Fruit fly (Drosophila melanogaster) whole organism, adult: ENCODE measurements around the gene CG15880.

Experiments
- CG11617 ChIP-seq: fragments of 200-800 bp; sonication (Bioruptor generic); optimal IDR thresholded peaks from 2 replicates; lab custom pipeline; 2017; ENCODE audit warnings: mild to moderate bottlenecking, missing biosample characterization, missing genetic modification reagents, missing genetic modification characterization
- CG33017 ChIP-seq: fragments of 200-800 bp; sonication (Bioruptor generic); optimal IDR thresholded peaks from 2 replicates; lab custom pipeline; 2018; ENCODE audit warnings: missing biosample characterization, mild to moderate bottlenecking, missing genetic modification characterization, moderate library complexity
- CG7101 ChIP-seq: fragments of 200-800 bp; sonication (Bioruptor generic); optimal IDR thresholded peaks from 2 replicates; lab custom pipeline; 2018; ENCODE audit warnings: missing biosample characterization, mild to moderate bottlenecking, missing genetic modification characterization, moderate library complexity
- Clk ChIP-seq: fragments of 200-800 bp; sonication (Bioruptor generic); optimal IDR thresholded peaks from 2 replicates; lab custom pipeline; 2017; ENCODE audit warnings: missing biosample characterization, missing genetic modification characterization
- Crg-1 ChIP-seq: fragments of 200-800 bp; sonication (Bioruptor generic); optimal IDR thresholded peaks from 2 replicates; lab custom pipeline; 2016; ENCODE audit warnings: missing biosample characterization, missing genetic modification characterization
- Mnt ChIP-seq: fragments of 200-800 bp; sonication (Bioruptor generic); optimal IDR thresholded peaks from 2 replicates; lab custom pipeline; 2016; ENCODE audit warnings: missing biosample characterization, mild to moderate bottlenecking, missing genetic modification characterization
- bab1 ChIP-seq: fragments of 200-800 bp; sonication (Bioruptor generic); optimal IDR thresholded peaks from 3 replicates; lab custom pipeline; 2019; ENCODE audit warnings: missing biosample characterization, mild to moderate bottlenecking, missing genetic modification characterization, moderate library complexity
- cic ChIP-seq: fragments of 200-800 bp; sonication (Bioruptor generic); optimal IDR thresholded peaks from 2 replicates; lab custom pipeline; 2017; ENCODE audit warnings: missing biosample characterization, mild to moderate bottlenecking, missing genetic modification characterization, moderate library complexity
- kay ChIP-seq: fragments of 200-800 bp; sonication (Bioruptor generic); peaks from one replicate; lab custom pipeline; 2016; ENCODE audit warnings: missing biosample characterization, missing genetic modification characterization, borderline replicate concordance
- ovo ChIP-seq: fragments of 200-800 bp; sonication (Bioruptor generic); optimal IDR thresholded peaks from 2 replicates; lab custom pipeline; 2016; ENCODE audit warnings: missing biosample characterization, missing genetic modification characterization
- pad ChIP-seq: fragments of 200-800 bp; sonication (Bioruptor generic); optimal IDR thresholded peaks from 3 replicates; lab custom pipeline; 2017; ENCODE audit warnings: missing biosample characterization, missing genetic modification characterization, mild to moderate bottlenecking, moderate library complexity, missing genetic modification reagents
- toe ChIP-seq: fragments of 200-800 bp; sonication (Bioruptor generic); optimal IDR thresholded peaks from 2 replicates; lab custom pipeline; 2016; ENCODE audit warnings: missing biosample characterization, missing genetic modification characterization

DNA sequence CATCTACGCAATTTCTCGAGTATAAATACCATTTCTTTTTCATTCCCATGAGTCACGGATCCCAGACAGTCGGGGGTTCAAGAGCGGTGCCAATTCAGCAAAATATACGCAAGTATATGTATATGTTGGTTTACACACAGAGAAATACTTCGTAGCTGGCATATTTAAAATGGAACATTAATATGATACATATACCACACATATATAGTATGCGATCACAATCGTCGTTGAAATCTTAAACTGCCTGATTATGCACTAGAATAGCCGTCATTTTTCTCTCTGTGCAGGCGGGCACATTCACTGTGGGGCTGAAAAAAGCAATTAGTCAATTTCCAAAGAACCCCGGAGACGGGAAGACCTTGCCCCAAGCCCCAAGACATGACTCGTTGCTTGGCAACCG lies 24.0 kb upstream of the CG15880 start:
- no peak for TF ChIP-seq Mnt (GFP tag; lab: Kevin White, UChicago)
- no peak for TF ChIP-seq ovo
- TF ChIP-seq CG33017 (tag; lab: Kevin White, UChicago) = peak; percentile 54
- peak; percentile 18 for TF ChIP-seq toe
- TF ChIP-seq Crg-1 = no peak
- peak; percentile 64 for TF ChIP-seq pad (GFP tag; lab: Kevin White, UChicago)
- TF ChIP-seq Clk = peak; percentile 13
- peak; percentile 93 for TF ChIP-seq bab1 (GFP tag; lab: Kevin White, UChicago)
- no peak for TF ChIP-seq kay (GFP tag; lab: Kevin White, UChicago)
- peak; percentile 72 for TF ChIP-seq CG7101 (tag; lab: Kevin White, UChicago)
- TF ChIP-seq CG11617 (GFP tag; lab: Kevin White, UChicago) = peak; percentile 49
- TF ChIP-seq cic (GFP tag; lab: Kevin White, UChicago) = no peak
